Worm (Caenorhabditis elegans): ENCODE measurements around the gene glb-7.

DNA sequence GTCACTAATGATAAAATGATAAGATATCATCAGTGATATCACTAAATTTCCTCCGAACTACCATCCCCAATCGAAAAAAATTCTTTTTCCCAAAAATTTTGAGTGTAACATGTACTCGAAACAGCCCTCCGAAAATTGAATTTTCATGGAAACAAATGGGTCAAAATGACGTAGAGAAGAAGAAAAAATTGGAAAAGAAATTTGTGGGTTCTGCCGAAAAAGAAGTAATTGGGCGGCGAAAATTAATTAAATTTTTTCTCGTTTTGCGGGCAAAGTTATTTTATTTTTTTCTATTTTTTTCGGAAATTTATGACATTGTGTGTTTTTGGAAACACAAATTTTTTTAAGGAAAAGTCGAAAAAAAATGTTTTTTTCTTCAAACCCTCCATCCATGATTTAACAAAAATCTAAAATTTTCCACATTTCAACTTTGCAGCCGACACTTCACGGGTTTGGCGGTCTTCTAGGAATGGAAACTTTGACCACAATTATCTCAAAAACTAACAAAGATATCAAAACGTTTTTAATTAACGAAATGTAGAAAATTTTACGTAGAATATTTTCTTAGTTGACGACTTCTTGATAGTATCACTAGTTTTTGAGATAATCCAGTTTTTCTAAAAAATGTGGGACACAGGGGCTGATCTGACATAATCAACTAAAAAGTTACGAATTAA, 45.3 kb upstream of the glb-7 start:
- TF ChIP-seq him-1 (tag; optimal IDR thresholded peaks at IDR 0.05) = no peak
- no peak for TF ChIP-seq W03F9.2 (tag; optimal IDR thresholded peaks at IDR 0.05)
- TF ChIP-seq dao-5 (tag; optimal IDR thresholded peaks at IDR 0.05) = no peak
